Worm (Caenorhabditis elegans): ENCODE data around the gene T07H3.8.

Gene T07H3.8

DNA sequence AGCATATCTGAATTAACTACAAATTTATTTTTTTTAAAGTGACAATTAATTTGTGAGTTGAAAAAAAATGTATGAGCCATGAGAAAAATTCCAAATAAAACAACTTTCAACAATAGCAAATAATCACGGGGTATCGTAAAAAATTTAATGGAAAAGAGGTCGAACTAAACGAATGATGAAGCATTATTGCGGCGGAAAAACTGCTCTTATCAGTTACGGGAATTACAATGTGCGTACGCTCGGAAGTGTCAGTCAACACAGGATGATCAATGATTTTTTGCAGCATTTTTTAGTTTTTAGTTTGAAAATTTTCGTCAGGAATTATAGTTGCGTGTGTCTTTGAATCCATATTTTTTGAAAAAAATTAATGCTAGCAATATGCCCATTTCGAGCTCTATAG, 9.6 kb upstream of the T07H3.8 start:
- no peak for TF ChIP-seq ces-1 (GFP tag; optimal IDR thresholded peaks at IDR 0.05)
- no peak for TF ChIP-seq sptf-1 (tag; optimal IDR thresholded peaks at IDR 0.05)

DNA sequence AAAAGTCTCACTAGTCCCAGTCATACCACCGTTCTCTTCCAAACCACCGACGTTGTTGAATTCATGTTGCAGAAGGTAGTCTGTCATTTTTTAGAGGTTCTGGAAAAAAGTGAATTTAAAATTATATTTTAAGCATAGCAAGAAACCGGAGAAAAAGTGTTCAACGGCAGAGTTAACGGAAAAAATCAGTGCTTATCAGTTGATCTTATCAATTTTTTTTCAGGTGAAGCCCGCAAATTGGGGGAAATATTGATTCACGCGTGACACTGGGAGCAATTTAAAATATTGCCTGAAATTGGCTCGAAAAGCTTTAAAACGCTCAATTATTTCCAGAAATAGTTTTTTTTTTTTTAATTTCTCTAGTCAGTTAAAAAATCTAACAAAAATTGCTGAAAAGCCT, 6.5 kb upstream of the T07H3.8 start, which contains the start of gene math-38:
TSS of gene math-38 (minus strand) at position 101 of the 400 bp plus-strand sequence.
- no peak for TF ChIP-seq elt-3 (tag; optimal IDR thresholded peaks at IDR 0.05)
- TF ChIP-seq ces-1 (GFP tag; optimal IDR thresholded peaks at IDR 0.05), result no peak
- no peak for TF ChIP-seq ceh-83 (GFP tag; optimal IDR thresholded peaks at IDR 0.05)
- no peak for TF ChIP-seq bed-3 (GFP tag; optimal IDR thresholded peaks at IDR 0.05)
- TF ChIP-seq ceh-39 (tag; optimal IDR thresholded peaks at IDR 0.05), result no peak
- TF ChIP-seq M03D4.4 (tag; optimal IDR thresholded peaks at IDR 0.05), result no peak
- no peak for TF ChIP-seq nhr-12 (tag; optimal IDR thresholded peaks at IDR 0.05)
- TF ChIP-seq sem-2 (GFP tag; optimal IDR thresholded peaks at IDR 0.05), result no peak
- TF ChIP-seq unc-62 (GFP tag; optimal IDR thresholded peaks at IDR 0.05), result no peak
- TF ChIP-seq mls-2 (tag; optimal IDR thresholded peaks at IDR 0.05), result no peak
- TF ChIP-seq tbx-8 (GFP tag; optimal IDR thresholded peaks at IDR 0.05), result no peak
- TF ChIP-seq lin-32 (GFP tag; optimal IDR thresholded peaks at IDR 0.05), result no peak
- TF ChIP-seq hlh-1 (tag; optimal IDR thresholded peaks at IDR 0.05), result no peak

DNA sequence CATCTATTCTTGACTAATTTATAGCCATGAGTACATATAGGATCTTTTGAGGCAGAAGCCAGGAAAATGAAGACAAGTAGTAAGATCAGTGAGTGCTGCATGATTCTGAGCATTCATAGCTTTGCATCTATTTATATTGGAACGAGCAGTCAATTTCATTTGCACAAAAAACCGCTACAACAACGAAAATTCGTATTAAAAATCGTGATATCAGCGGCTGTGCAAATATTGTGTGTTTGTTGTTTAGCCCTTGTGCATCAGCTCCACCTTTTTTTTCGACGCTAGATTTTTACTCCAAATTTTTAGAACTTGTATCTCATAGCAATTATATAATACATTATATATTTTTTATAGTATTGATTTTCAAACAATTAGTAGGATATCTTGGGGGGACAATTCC, 2.3 kb upstream of the T07H3.8 start, which contains the start of gene clec-21:
TSS of gene clec-21 (minus strand) at position 101 of the 400 bp plus-strand sequence.
- TF ChIP-seq drap-1 (GFP tag; optimal IDR thresholded peaks at IDR 0.05) (no peak), hlh-1 (tag; optimal IDR thresholded peaks at IDR 0.05) (no peak), ham-2 (GFP tag; optimal IDR thresholded peaks at IDR 0.05) (no peak), nhr-2 (tag; optimal IDR thresholded peaks at IDR 0.05) (no peak), unc-120 (tag; optimal IDR thresholded peaks at IDR 0.05; ENCODE audit: poor library complexity, severe bottlenecking) (no peak), nhr-237 (tag; optimal IDR thresholded peaks at IDR 0.05) (no peak), snpc-4 (tag; optimal IDR thresholded peaks at IDR 0.05) (no peak), unc-39 (tag; optimal IDR thresholded peaks at IDR 0.05) (no peak), ceh-83 (GFP tag; optimal IDR thresholded peaks at IDR 0.05) (no peak), pha-4 (tag; optimal IDR thresholded peaks at IDR 0.05) (no peak), sem-2 (GFP tag; optimal IDR thresholded peaks at IDR 0.05) (no peak), nhr-28 (tag; optimal IDR thresholded peaks at IDR 0.05) (no peak)

DNA sequence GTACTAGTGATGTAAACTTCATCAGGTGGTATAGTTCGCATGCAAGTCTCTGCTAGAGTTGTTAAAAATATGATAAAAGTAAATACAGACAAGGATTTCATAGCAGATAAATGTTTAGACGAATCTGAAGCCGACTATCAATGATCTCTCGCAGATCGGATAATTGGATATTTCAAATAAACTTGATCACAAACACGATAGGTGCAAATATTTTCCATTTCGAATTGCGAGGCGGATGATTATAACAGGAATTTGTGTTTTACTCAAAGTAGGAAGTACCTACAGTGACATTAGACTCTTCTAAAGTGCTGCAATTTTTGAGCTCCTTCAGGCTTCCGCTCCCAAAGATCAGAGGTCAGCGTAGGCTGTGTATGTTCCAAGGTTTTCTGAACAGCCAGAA, 3.4 kb downstream of the T07H3.8 start, which contains the start of gene T07H3.7:
TSS of gene T07H3.7 (minus strand) at position 101 of the 400 bp plus-strand sequence.
- TF ChIP-seq lin-13 (tag; optimal IDR thresholded peaks at IDR 0.05), result no peak
- no peak for TF ChIP-seq sptf-1 (tag; optimal IDR thresholded peaks at IDR 0.05)
- TF ChIP-seq ceh-43 (GFP tag; optimal IDR thresholded peaks at IDR 0.05), result no peak
- TF ChIP-seq tbx-8 (GFP tag; optimal IDR thresholded peaks at IDR 0.05), result no peak
- no peak for TF ChIP-seq M03D4.4 (tag; optimal IDR thresholded peaks at IDR 0.05)
- TF ChIP-seq bed-3 (GFP tag; optimal IDR thresholded peaks at IDR 0.05), result no peak
- no peak for TF ChIP-seq lsy-2 (tag; optimal IDR thresholded peaks at IDR 0.05)
- TF ChIP-seq elt-3 (tag; optimal IDR thresholded peaks at IDR 0.05), result no peak

DNA sequence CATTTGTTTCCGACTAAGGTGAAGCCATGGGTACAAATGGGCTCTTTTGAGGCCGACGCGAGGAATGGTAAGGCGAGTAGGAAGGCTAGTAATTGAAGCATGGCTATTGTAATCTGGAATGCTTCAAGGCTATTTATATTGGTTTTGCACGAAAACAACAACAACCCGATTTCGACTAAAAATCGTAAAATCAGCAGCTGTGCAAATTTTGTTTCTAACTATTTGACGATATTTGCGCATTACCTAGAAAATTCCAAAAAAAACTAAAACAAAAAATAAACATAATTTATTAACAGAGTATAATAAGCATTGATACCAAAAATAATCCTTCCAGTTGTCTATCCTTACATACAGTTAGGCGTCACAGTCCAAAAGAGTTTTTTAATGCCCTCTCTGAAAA, 8.7 kb downstream of the T07H3.8 start, which contains the start of gene clec-20:
TSS of gene clec-20 (minus strand) at position 101 of the 400 bp plus-strand sequence.
- TF ChIP-seq mab-5 (tag; optimal IDR thresholded peaks at IDR 0.05) (no peak), mep-1 (tag; optimal IDR thresholded peaks at IDR 0.05) (no peak), ztf-11 (tag; optimal IDR thresholded peaks at IDR 0.05) (no peak), drap-1 (GFP tag; optimal IDR thresholded peaks at IDR 0.05) (no peak), pha-4 (tag; optimal IDR thresholded peaks at IDR 0.05) (no peak), unc-120 (tag; optimal IDR thresholded peaks at IDR 0.05; ENCODE audit: poor library complexity, severe bottlenecking) (no peak), ceh-83 (GFP tag; optimal IDR thresholded peaks at IDR 0.05) (no peak), snpc-4 (tag; optimal IDR thresholded peaks at IDR 0.05) (no peak), ces-1 (GFP tag; optimal IDR thresholded peaks at IDR 0.05) (no peak), tbx-8 (GFP tag; optimal IDR thresholded peaks at IDR 0.05) (no peak), nhr-12 (tag; optimal IDR thresholded peaks at IDR 0.05) (no peak), ceh-43 (GFP tag; optimal IDR thresholded peaks at IDR 0.05) (no peak), sem-2 (GFP tag; optimal IDR thresholded peaks at IDR 0.05) (no peak), lsy-2 (tag; optimal IDR thresholded peaks at IDR 0.05) (no peak), zip-8 (tag; optimal IDR thresholded peaks at IDR 0.05) (no peak), blmp-1 (tag; optimal IDR thresholded peaks at IDR 0.05) (no peak), ceh-39 (tag; optimal IDR thresholded peaks at IDR 0.05) (no peak)
